Worm (Caenorhabditis elegans) whole organism, early embryonic: Measurements from ENCODE around the gene algn-7.
"Not testable (repeated sequence)": the region's sequence is repeated elsewhere in the genome, so short reads cannot be mapped to it uniquely, and the experiment has no call there.

ENCODE experiments used
- B0310.2 ChIP-seq: sonication (generic microtip); optimal IDR thresholded peaks from 2 replicates; lab custom pipeline; 2016; ENCODE audit warnings: mild to moderate bottlenecking, missing genetic modification characterization, missing compliant biosample characterization
- F13C5.2 ChIP-seq: sonication (generic microtip); optimal IDR thresholded peaks from 2 replicates; lab custom pipeline; 2017; ENCODE audit warnings: mild to moderate bottlenecking, missing genetic modification characterization, inconsistent platforms, missing compliant biosample characterization
- aly-1 ChIP-seq: sonication (generic microtip); optimal IDR thresholded peaks from 2 replicates; lab custom pipeline; 2016; ENCODE audit warnings: missing genetic modification characterization, missing compliant biosample characterization
- ama-1 ChIP-seq: fragments of 150-350 bp; optimal IDR thresholded peaks from 2 replicates; lab custom pipeline; 2014
- ceh-13 ChIP-seq: fragments of 200-800 bp; sonication (Bioruptor generic); optimal IDR thresholded peaks from 2 replicates; lab custom pipeline; 2018; ENCODE audit warnings: mild to moderate bottlenecking, missing genetic modification characterization, missing compliant biosample characterization
- ceh-36 ChIP-seq: sonication (generic microtip); optimal IDR thresholded peaks from 2 replicates; lab custom pipeline; 2016; ENCODE audit warnings: missing genetic modification characterization, inconsistent platforms, missing compliant biosample characterization
- ets-7 ChIP-seq: sonication (generic microtip); optimal IDR thresholded peaks from 2 replicates; lab custom pipeline; 2016; ENCODE audit warnings: missing genotype, missing genetic modification characterization, missing compliant biosample characterization
- flt-1 ChIP-seq: fragments of 200-800 bp; sonication (Bioruptor generic); IDR thresholded peaks from 2 replicates; pipeline ENCODE4 v1.3.6; 2022; ENCODE audit warnings: missing genetic modification characterization, missing compliant biosample characterization
- hmbx-1 ChIP-seq: sonication (generic microtip); optimal IDR thresholded peaks from 2 replicates; lab custom pipeline; 2016; ENCODE audit warnings: mild to moderate bottlenecking, missing genetic modification characterization, missing compliant biosample characterization
- hmg-4 ChIP-seq: fragments of 200-800 bp; sonication (Bioruptor generic); optimal IDR thresholded peaks from 2 replicates; lab custom pipeline; 2018; ENCODE audit warnings: mild to moderate bottlenecking, missing genetic modification characterization, missing compliant biosample characterization
- hnd-1 ChIP-seq: sonication (generic microtip); optimal IDR thresholded peaks from 2 replicates; lab custom pipeline; 2016; ENCODE audit warnings: missing genetic modification characterization, missing compliant biosample characterization
- pes-1 ChIP-seq: fragments of 200-800 bp; sonication (Bioruptor generic); IDR thresholded peaks from 2 replicates; pipeline ENCODE4 v1.3.6; 2022; ENCODE audit warnings: missing genetic modification reagents, missing genetic modification characterization, missing compliant biosample characterization
- scrt-1 ChIP-seq: fragments of 200-800 bp; sonication (Bioruptor generic); IDR thresholded peaks from 2 replicates; pipeline ENCODE4 v1.3.6; 2022; ENCODE audit warnings: missing genetic modification characterization, missing compliant biosample characterization
- sea-1 ChIP-seq: fragments of 200-800 bp; sonication (Bioruptor generic); conservative IDR thresholded peaks from 2 replicates; pipeline ENCODE4 v1.3.6; 2022; ENCODE audit warnings: missing genetic modification characterization, missing compliant biosample characterization
- tbx-11 ChIP-seq: fragments of 200-800 bp; sonication (Bioruptor generic); IDR thresholded peaks from 2 replicates; pipeline ENCODE4 v1.3.6; 2022; ENCODE audit warnings: missing genetic modification characterization, missing compliant biosample characterization
- tbx-37 ChIP-seq: fragments of 200-800 bp; sonication (Bioruptor generic); conservative IDR thresholded peaks from 2 replicates; pipeline ENCODE4 v1.3.6; 2022; ENCODE audit warnings: missing genetic modification reagents, missing genetic modification characterization, missing compliant biosample characterization
- tra-4 ChIP-seq: sonication (generic microtip); optimal IDR thresholded peaks from 2 replicates; lab custom pipeline; 2017; ENCODE audit warnings: missing genetic modification characterization, missing compliant biosample characterization

The algn-7 gene

ce11 chrV:19954491-19954890 is 20.4 kb upstream of the algn-7 start:
- TF ChIP-seq F13C5.2 (tag; lab: Kevin White, UChicago): no peak
- TF ChIP-seq flt-1 (GFP tag; lab: Robert Waterston, UW): no peak
- TF ChIP-seq aly-1: no peak
- no peak for TF ChIP-seq tbx-37 (GFP tag; lab: Robert Waterston, UW)
- TF ChIP-seq tra-4 (tag; lab: Kevin White, UChicago): no peak
- TF ChIP-seq hnd-1: no peak
- no peak for TF ChIP-seq scrt-1
- no peak for TF ChIP-seq hmbx-1
- TF ChIP-seq sea-1 (GFP tag; lab: Robert Waterston, UW): no peak
- TF ChIP-seq ets-7 (tag; lab: Kevin White, UChicago): no peak

- not testable (repeated sequence) for TF ChIP-seq ceh-13 (GFP tag; lab: Kevin White, UChicago); scrt-1; sea-1 (GFP tag; lab: Robert Waterston, UW)
These were observed 15.6 kb upstream of the algn-7 start, which contains the start of gene Y60A3A.8 for ce11 chrV:19949721-19950120. TSS of gene Y60A3A.8 (plus strand) at chrV:19949978.

ce11 chrV:19948993-19949392 is 14.9 kb upstream of the algn-7 start, which contains the start of gene tmed-4:
TSS of gene tmed-4 (minus strand) at chrV:19949093.
- not testable (repeated sequence) for TF ChIP-seq aly-1; tbx-37 (GFP tag; lab: Robert Waterston, UW); B0310.2 (tag; lab: Kevin White, UChicago)

- TF ChIP-seq hmg-4 (GFP tag; lab: Kevin White, UChicago) (no peak), B0310.2 (tag; lab: Kevin White, UChicago) (no peak), ets-7 (tag; lab: Kevin White, UChicago) (no peak), tra-4 (tag; lab: Kevin White, UChicago) (no peak), ceh-13 (GFP tag; lab: Kevin White, UChicago) (no peak), tbx-37 (GFP tag; lab: Robert Waterston, UW) (no peak), aly-1 (no peak), sea-1 (GFP tag; lab: Robert Waterston, UW) (no peak), tbx-11 (GFP tag; lab: Robert Waterston, UW) (no peak), F13C5.2 (tag; lab: Kevin White, UChicago) (no peak), ceh-36 (no peak), scrt-1 (no peak)
These were observed 12.4 kb upstream of the algn-7 start, which contains the start of gene dhs-24 for ce11 chrV:19946529-19946928. TSS of gene dhs-24 (minus strand) at chrV:19946629.

ce11 chrV:19936945-19937344 is 2.8 kb upstream of the algn-7 start:
- no peak for TF ChIP-seq hnd-1
- no peak for TF ChIP-seq sea-1 (GFP tag; lab: Robert Waterston, UW)

- TF ChIP-seq hnd-1 (no peak), ets-7 (tag; lab: Kevin White, UChicago) (no peak), tbx-37 (GFP tag; lab: Robert Waterston, UW) (no peak), pes-1 (no peak), F13C5.2 (tag; lab: Kevin White, UChicago) (no peak), tra-4 (tag; lab: Kevin White, UChicago) (no peak), hmg-4 (GFP tag; lab: Kevin White, UChicago) (no peak), tbx-11 (GFP tag; lab: Robert Waterston, UW) (no peak), ama-1 (lab: Kevin White, UChicago) (no peak), scrt-1 (no peak), hmbx-1 (no peak), aly-1 (no peak), ceh-36 (no peak), sea-1 (GFP tag; lab: Robert Waterston, UW) (no peak), B0310.2 (tag; lab: Kevin White, UChicago) (no peak), ceh-13 (GFP tag; lab: Kevin White, UChicago) (no peak), flt-1 (GFP tag; lab: Robert Waterston, UW) (no peak)
These were observed 10.2 kb downstream of the algn-7 start, which contains the start of gene skr-4 for ce11 chrV:19923924-19924323. TSS of gene skr-4 (plus strand) at chrV:19924224.

ce11 chrV:19922613-19923012 is 11.5 kb downstream of the algn-7 start, which contains the start of gene Y60A3A.16:
TSS of gene Y60A3A.16 (minus strand) at chrV:19922713.
- no peak for TF ChIP-seq ets-7 (tag; lab: Kevin White, UChicago)
- TF ChIP-seq flt-1 (GFP tag; lab: Robert Waterston, UW): no peak
- TF ChIP-seq ceh-36: no peak
- no peak for TF ChIP-seq hmbx-1
- TF ChIP-seq scrt-1: no peak
- no peak for TF ChIP-seq aly-1

- TF ChIP-seq aly-1 (no peak), sea-1 (GFP tag; lab: Robert Waterston, UW) (no peak), pes-1 (no peak), ceh-36 (no peak), F13C5.2 (tag; lab: Kevin White, UChicago) (no peak), hmg-4 (GFP tag; lab: Kevin White, UChicago) (no peak), hnd-1 (no peak), tbx-11 (GFP tag; lab: Robert Waterston, UW) (no peak), scrt-1 (no peak), ama-1 (lab: Kevin White, UChicago) (no peak), B0310.2 (tag; lab: Kevin White, UChicago) (no peak), tbx-37 (GFP tag; lab: Robert Waterston, UW) (no peak), ets-7 (tag; lab: Kevin White, UChicago) (no peak)
These were observed 18.0 kb downstream of the algn-7 start, which contains the start of the genes chk-2 and Y60A3A.19 for ce11 chrV:19915973-19916605. TSS of gene chk-2 (minus strand) at chrV:19916023. TSS of gene Y60A3A.19 (plus strand) at chrV:19916555.
